Worm (Caenorhabditis elegans) whole organism, midembryonic: ENCODE data around the gene epic-2.

Experiments
- T22C8.4 ChIP-seq: fragments of 200-800 bp; sonication (Bioruptor generic); IDR thresholded peaks from 2 replicates; pipeline ENCODE4 v1.3.6; 2022; ENCODE audit warnings: missing genetic modification characterization, missing compliant biosample characterization
- cog-1 ChIP-seq: sonication (generic microtip); optimal IDR thresholded peaks from 2 replicates; lab custom pipeline; 2016; ENCODE audit warnings: missing genetic modification characterization, missing compliant biosample characterization
- flt-1 ChIP-seq: fragments of 200-800 bp; sonication (Bioruptor generic); IDR thresholded peaks from 2 replicates; pipeline ENCODE4 v1.3.6; 2022; ENCODE audit warnings: missing genetic modification characterization, missing compliant biosample characterization
- klf-2 ChIP-seq: fragments of 200-800 bp; sonication (Bioruptor generic); conservative IDR thresholded peaks from 2 replicates; pipeline ENCODE4 v1.3.6; 2022; ENCODE audit warnings: missing genetic modification reagents, missing genetic modification characterization, missing compliant biosample characterization
- med-1 ChIP-seq: sonication (generic microtip); optimal IDR thresholded peaks from 2 replicates; lab custom pipeline; 2017; ENCODE audit warnings: missing genetic modification characterization, mild to moderate bottlenecking, missing compliant biosample characterization, antibody characterized with exemption, missing genetic modification reagents; ENCODE audit not compliant: insufficient read depth
- ref-1 ChIP-seq: fragments of 200-800 bp; sonication (Bioruptor generic); conservative IDR thresholded peaks from 2 replicates; pipeline ENCODE4 v1.3.6; 2022; ENCODE audit warnings: missing genetic modification reagents, missing genetic modification characterization, missing compliant biosample characterization
- tab-1 ChIP-seq: fragments of 200-800 bp; sonication (Bioruptor generic); IDR thresholded peaks from 2 replicates; pipeline ENCODE4 v1.3.6; 2022; ENCODE audit warnings: missing genetic modification characterization, missing compliant biosample characterization
- ztf-23 ChIP-seq: fragments of 200-800 bp; sonication (Bioruptor generic); IDR thresholded peaks from 2 replicates; pipeline ENCODE4 v1.3.6; 2022; ENCODE audit warnings: missing genetic modification reagents, missing genetic modification characterization, missing compliant biosample characterization
- ztf-29 ChIP-seq: fragments of 200-800 bp; sonication (Bioruptor generic); IDR thresholded peaks from 2 replicates; pipeline ENCODE4 v1.3.6; 2022; ENCODE audit warnings: missing genetic modification reagents, missing genetic modification characterization, missing compliant biosample characterization

The epic-2 gene

DNA sequence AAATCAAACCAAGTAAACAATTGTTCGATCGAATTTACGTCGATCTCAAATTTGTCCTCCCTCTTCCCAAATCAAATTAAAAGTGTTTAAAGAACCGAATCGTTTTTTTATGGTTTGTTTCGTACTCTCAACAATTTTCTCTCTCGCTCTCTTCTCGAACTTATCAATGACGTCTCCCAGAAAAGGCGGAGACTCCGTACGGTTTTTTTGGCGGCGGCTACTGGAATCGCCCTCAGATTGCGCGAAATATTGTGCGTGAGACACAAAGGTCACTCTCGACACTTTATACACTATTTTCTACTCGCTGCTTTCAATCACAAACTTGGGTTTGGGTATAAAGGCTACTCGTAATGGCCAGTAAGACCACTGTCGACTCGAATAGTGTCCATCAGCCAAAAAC, at the start of gene epic-2:
TSS of gene epic-2 (plus strand) at position 317 of the 400 bp plus-strand sequence.
- TF ChIP-seq klf-2 (GFP tag; lab: Robert Waterston, UW) (no peak), ztf-23 (GFP tag; lab: Robert Waterston, UW) (no peak), T22C8.4 (GFP tag; lab: Robert Waterston, UW) (no peak), flt-1 (GFP tag; lab: Robert Waterston, UW) (no peak), ref-1 (GFP tag; lab: Robert Waterston, UW) (no peak), ztf-29 (GFP tag; lab: Robert Waterston, UW) (no peak), cog-1 (tag; lab: Kevin White, UChicago) (no peak), tab-1 (GFP tag; lab: Robert Waterston, UW) (no peak), med-1 (GFP tag; lab: Kevin White, UChicago) (no peak)

- TF ChIP-seq klf-2 (GFP tag; lab: Robert Waterston, UW), result no peak
- no peak for TF ChIP-seq ztf-23 (GFP tag; lab: Robert Waterston, UW)
Measured at ce11 chrIV:1672398-1672797, 48.2 kb upstream of the epic-2 start, which contains the start of gene Y41D4B.1. TSS of gene Y41D4B.1 (plus strand) at chrIV:1672698.

DNA sequence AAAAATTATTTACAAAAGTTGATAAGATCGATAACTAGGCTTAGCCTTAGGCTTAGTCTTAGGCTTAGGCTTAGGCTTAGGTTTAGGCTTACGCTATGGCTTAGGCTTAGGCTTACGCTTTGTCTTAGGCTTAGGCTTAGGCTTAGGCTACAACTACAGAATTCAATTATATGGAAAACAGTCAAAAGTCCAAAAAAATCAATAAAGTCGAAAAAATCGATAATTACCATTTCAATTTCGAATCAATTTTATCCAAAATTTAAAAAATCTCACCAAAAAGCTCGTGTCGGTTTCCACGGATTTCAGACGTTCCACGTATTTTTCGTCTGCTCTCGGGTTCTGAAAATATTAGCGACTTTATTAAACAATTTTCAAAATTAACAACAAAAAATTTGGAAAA, 43.7 kb upstream of the epic-2 start:
- TF ChIP-seq ref-1 (GFP tag; lab: Robert Waterston, UW), result no peak
- TF ChIP-seq cog-1 (tag; lab: Kevin White, UChicago), result no peak
- no peak for TF ChIP-seq ztf-29 (GFP tag; lab: Robert Waterston, UW)
- no peak for TF ChIP-seq tab-1 (GFP tag; lab: Robert Waterston, UW)

- TF ChIP-seq flt-1 (GFP tag; lab: Robert Waterston, UW) (no peak), ref-1 (GFP tag; lab: Robert Waterston, UW) (no peak), cog-1 (tag; lab: Kevin White, UChicago) (no peak), klf-2 (GFP tag; lab: Robert Waterston, UW) (no peak)
Measured at ce11 chrIV:1679227-1679626, 41.4 kb upstream of the epic-2 start.

- TF ChIP-seq ztf-29 (GFP tag; lab: Robert Waterston, UW), result no peak
- TF ChIP-seq klf-2 (GFP tag; lab: Robert Waterston, UW), result no peak
- no peak for TF ChIP-seq ztf-23 (GFP tag; lab: Robert Waterston, UW)
- TF ChIP-seq ref-1 (GFP tag; lab: Robert Waterston, UW), result no peak
- no peak for TF ChIP-seq cog-1 (tag; lab: Kevin White, UChicago)
- TF ChIP-seq med-1 (GFP tag; lab: Kevin White, UChicago), result no peak
- TF ChIP-seq flt-1 (GFP tag; lab: Robert Waterston, UW), result no peak
- TF ChIP-seq T22C8.4 (GFP tag; lab: Robert Waterston, UW), result no peak
- no peak for TF ChIP-seq tab-1 (GFP tag; lab: Robert Waterston, UW)
Measured at ce11 chrIV:1682066-1682465, 38.5 kb upstream of the epic-2 start, which contains the start of gene Y41D4B.24. TSS of gene Y41D4B.24 (minus strand) at chrIV:1682166.

DNA sequence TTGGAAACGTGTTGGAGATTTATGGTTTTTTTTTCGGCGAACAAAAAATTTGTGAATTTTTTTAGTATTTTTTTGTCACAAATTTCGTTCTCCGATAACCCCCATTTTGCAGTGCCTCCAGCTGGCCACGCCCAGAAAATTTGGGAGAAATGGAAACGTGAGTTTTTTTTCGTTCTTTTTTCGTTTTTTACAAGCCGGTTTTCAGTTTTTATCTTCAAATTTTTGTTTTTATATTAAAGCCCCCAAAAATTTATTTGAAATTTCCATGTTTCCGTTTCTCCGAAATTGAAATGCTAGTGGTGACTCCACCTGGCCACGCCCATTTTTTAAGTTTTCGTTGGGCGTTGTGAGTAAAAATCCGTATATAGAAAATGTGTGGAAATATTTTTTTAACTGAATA, 33.4 kb upstream of the epic-2 start:
- 0 out of 2 replicates have a peak, but pooled peaks have one; percentile 24 for TF ChIP-seq ref-1 (GFP tag; lab: Robert Waterston, UW)
- no peak for TF ChIP-seq tab-1 (GFP tag; lab: Robert Waterston, UW)
- 0 out of 2 replicates have a peak, but pooled peaks have one; percentile 40 for TF ChIP-seq klf-2 (GFP tag; lab: Robert Waterston, UW)
- TF ChIP-seq ztf-23 (GFP tag; lab: Robert Waterston, UW), result peak; percentile 63; the same call in 1 of the 2 replicates
- peak; percentile 59; the same call in 1 of the 2 replicates for TF ChIP-seq flt-1 (GFP tag; lab: Robert Waterston, UW)
- no peak for TF ChIP-seq ztf-29 (GFP tag; lab: Robert Waterston, UW)

- TF ChIP-seq klf-2 (GFP tag; lab: Robert Waterston, UW) (no peak), flt-1 (GFP tag; lab: Robert Waterston, UW) (no peak), ref-1 (GFP tag; lab: Robert Waterston, UW) (no peak), T22C8.4 (GFP tag; lab: Robert Waterston, UW) (no peak)
Measured at ce11 chrIV:1691651-1692050, 28.9 kb upstream of the epic-2 start.

- no peak for TF ChIP-seq T22C8.4 (GFP tag; lab: Robert Waterston, UW)
- TF ChIP-seq flt-1 (GFP tag; lab: Robert Waterston, UW), result no peak
Measured at ce11 chrIV:1699599-1699998, 21.0 kb upstream of the epic-2 start, which contains the start of gene bus-2. TSS of gene bus-2 (plus strand) at chrIV:1699899.

DNA sequence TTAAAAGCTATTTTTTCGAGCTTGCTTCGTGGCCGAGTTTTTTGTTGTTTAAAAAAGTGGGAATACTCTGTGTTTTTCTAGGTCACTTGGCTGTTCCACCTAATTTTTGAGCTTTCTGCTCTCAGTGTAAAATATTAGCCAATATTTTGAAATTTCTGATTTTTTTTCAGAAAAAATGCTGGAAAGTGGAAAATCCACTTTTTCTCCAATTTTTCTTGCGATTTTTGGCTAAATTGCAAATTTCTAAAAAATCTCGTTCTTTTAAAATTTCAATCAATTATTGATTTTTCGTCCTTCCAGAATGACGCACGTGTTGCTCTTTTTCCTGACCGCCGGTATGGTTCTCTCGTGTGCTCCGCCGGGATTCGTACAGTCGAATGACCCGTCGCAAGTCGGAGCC, 13.6 kb upstream of the epic-2 start, which contains the start of gene K08D12.4:
TSS of gene K08D12.4 (plus strand) at position 301 of the 400 bp plus-strand sequence.
- TF ChIP-seq klf-2 (GFP tag; lab: Robert Waterston, UW) (no peak), T22C8.4 (GFP tag; lab: Robert Waterston, UW) (peak; percentile 42; the same call in 1 of the 2 replicates)

- TF ChIP-seq klf-2 (GFP tag; lab: Robert Waterston, UW) (no peak), ref-1 (GFP tag; lab: Robert Waterston, UW) (no peak), ztf-29 (GFP tag; lab: Robert Waterston, UW) (no peak), T22C8.4 (GFP tag; lab: Robert Waterston, UW) (no peak), cog-1 (tag; lab: Kevin White, UChicago) (no peak), flt-1 (GFP tag; lab: Robert Waterston, UW) (no peak), tab-1 (GFP tag; lab: Robert Waterston, UW) (no peak), ztf-23 (GFP tag; lab: Robert Waterston, UW) (no peak), med-1 (GFP tag; lab: Kevin White, UChicago) (no peak)
Measured at ce11 chrIV:1707960-1708359, 12.6 kb upstream of the epic-2 start.
